Worm (Caenorhabditis elegans): ENCODE results near the gene ikke-1.

DNA sequence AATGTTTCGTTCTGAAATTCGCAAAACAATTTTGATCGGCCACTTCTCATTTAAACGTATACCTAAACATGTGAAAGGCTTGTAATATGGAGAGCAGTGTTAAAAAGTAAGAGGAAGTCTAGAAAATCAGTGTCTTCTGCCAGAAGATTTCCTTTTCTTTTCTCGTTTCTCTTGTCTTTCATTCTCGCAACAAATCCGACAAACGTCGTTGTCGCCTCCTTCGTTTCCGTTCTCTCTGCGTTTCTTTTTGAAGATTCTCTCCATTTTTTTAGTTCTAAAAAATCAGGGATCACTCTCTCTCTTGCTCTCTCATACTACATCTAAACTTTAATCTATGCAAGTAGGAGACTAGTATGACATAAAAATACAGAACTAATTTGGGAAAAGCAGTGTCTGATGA, 3.2 kb downstream of the ikke-1 start:
- TF ChIP-seq lin-14 (GFP tag; optimal IDR thresholded peaks at IDR 0.05) (no peak), dpl-1 (GFP tag; optimal IDR thresholded peaks at IDR 0.05) (no peak), ceh-88 (GFP tag; IDR thresholded peaks at IDR 0.05) (no peak), ceh-90 (tag; optimal IDR thresholded peaks at IDR 0.05) (no peak), unc-62 (GFP tag; optimal IDR thresholded peaks at IDR 0.05) (no peak), grh-1 (GFP tag; IDR thresholded peaks at IDR 0.05) (no peak), lin-39 (tag; optimal IDR thresholded peaks at IDR 0.05) (no peak), ztf-11 (tag; optimal IDR thresholded peaks at IDR 0.05) (no peak), egl-27 (tag; optimal IDR thresholded peaks at IDR 0.05) (no peak), unc-86 (tag; optimal IDR thresholded peaks at IDR 0.05) (no peak), dsc-1 (tag; optimal IDR thresholded peaks at IDR 0.05) (no peak)

All from whole organism, L1 larva.